Worm (Caenorhabditis elegans): ENCODE data around the gene F14H8.5.

DNA sequence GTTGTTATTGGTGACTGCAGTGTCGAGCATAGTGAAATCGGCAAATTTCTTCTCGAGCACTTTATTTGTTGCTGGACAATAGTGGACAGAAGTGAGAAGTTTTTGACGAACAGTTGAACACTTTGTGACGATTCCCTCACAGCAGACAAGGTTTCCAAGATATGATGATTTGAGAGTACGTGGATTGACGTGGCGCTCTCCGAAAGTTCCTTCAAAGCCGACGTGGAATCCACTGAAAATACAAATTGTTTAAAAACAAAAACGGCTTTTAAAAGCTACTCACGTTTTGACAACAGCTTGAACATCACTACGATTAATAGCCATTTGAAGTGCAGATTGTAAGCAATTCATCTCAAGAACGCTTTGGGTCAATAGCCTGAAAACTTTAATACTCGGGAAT is 38.1 kb downstream of the F14H8.5 start:
- TF ChIP-seq unc-62 (GFP tag; optimal IDR thresholded peaks at IDR 0.05) (no peak), blmp-1 (tag; optimal IDR thresholded peaks at IDR 0.05) (no peak)
